Worm (Caenorhabditis elegans) whole organism, L1 larva: ENCODE data around the gene F20C5.5.

Source experiments
- dsc-1 ChIP-seq: sonication (generic microtip); optimal IDR thresholded peaks from 2 replicates; lab custom pipeline; 2016; ENCODE audit warnings: mild to moderate bottlenecking, missing genetic modification characterization, missing compliant biosample characterization
- xbp-1 ChIP-seq: sonication (generic microtip); optimal IDR thresholded peaks from 2 replicates; lab custom pipeline; 2016; ENCODE audit warnings: missing genetic modification characterization, missing compliant biosample characterization

ce11 chrIV:8796246-8796645 lies 26.8 kb upstream of the F20C5.5 start:
- TF ChIP-seq dsc-1 (tag; lab: Kevin White, UChicago) (no peak), xbp-1 (tag; lab: Kevin White, UChicago) (no peak)
